Fruit fly (Drosophila melanogaster) whole organism, prepupa: Measurements from ENCODE around the gene AnxB10.

Experiments used
- Blimp-1 ChIP-seq: fragments of 200-800 bp; sonication (Bioruptor generic); optimal IDR thresholded peaks from 3 replicates; lab custom pipeline; 2017; ENCODE audit warnings: missing biosample characterization, missing genetic modification characterization, mild to moderate bottlenecking, moderate library complexity, missing genetic modification reagents
- CG10631 ChIP-seq: fragments of 200-800 bp; sonication (Bioruptor generic); optimal IDR thresholded peaks from 2 replicates; lab custom pipeline; 2016; ENCODE audit warnings: missing biosample characterization, missing genetic modification characterization
- CG10669 ChIP-seq: fragments of 200-800 bp; sonication (Bioruptor generic); optimal IDR thresholded peaks from 3 replicates; lab custom pipeline; 2018; ENCODE audit warnings: missing biosample characterization, mild to moderate bottlenecking, missing genetic modification characterization, moderate library complexity
- CG11294 ChIP-seq: fragments of 200-800 bp; sonication (Bioruptor generic); IDR thresholded peaks from 2 replicates; pipeline ENCODE4 v1.3.6; 2022; ENCODE audit warnings: missing biosample characterization, missing genetic modification characterization
- CG11762 ChIP-seq: fragments of 200-800 bp; sonication (Bioruptor generic); optimal IDR thresholded peaks from 3 replicates; lab custom pipeline; 2016; ENCODE audit warnings: missing biosample characterization, missing genetic modification characterization; ENCODE audit not compliant: insufficient read depth
- CG11902 ChIP-seq: fragments of 200-800 bp; sonication (Bioruptor generic); optimal IDR thresholded peaks from 3 replicates; lab custom pipeline; 2016; ENCODE audit warnings: missing biosample characterization, missing genetic modification characterization
- CG1621 ChIP-seq: fragments of 200-800 bp; sonication (Bioruptor generic); optimal IDR thresholded peaks from 3 replicates; lab custom pipeline; 2018; ENCODE audit warnings: missing biosample characterization, mild to moderate bottlenecking, missing genetic modification characterization
- CG3032 ChIP-seq: fragments of 200-800 bp; optimal IDR thresholded peaks from 2 replicates; lab custom pipeline; 2019; ENCODE audit warnings: missing biosample characterization, mild to moderate bottlenecking, missing genetic modification characterization, moderate library complexity
- CG31627 ChIP-seq: fragments of 200-800 bp; sonication (Bioruptor generic); optimal IDR thresholded peaks from 3 replicates; lab custom pipeline; 2016; ENCODE audit warnings: missing biosample characterization, missing genetic modification characterization
- CG34406 ChIP-seq: fragments of 200-800 bp; sonication (Bioruptor generic); optimal IDR thresholded peaks from 3 replicates; lab custom pipeline; 2016; ENCODE audit warnings: missing biosample characterization, missing genetic modification characterization
- CG3919 ChIP-seq: fragments of 200-800 bp; sonication (Bioruptor generic); optimal IDR thresholded peaks from 3 replicates; lab custom pipeline; 2016; ENCODE audit warnings: missing biosample characterization, missing genetic modification characterization
- CG6792 ChIP-seq: fragments of 200-800 bp; sonication (Bioruptor generic); optimal IDR thresholded peaks from 3 replicates; lab custom pipeline; 2016; ENCODE audit warnings: missing biosample characterization, missing genetic modification characterization
- CG6808 ChIP-seq: fragments of 200-800 bp; sonication (Bioruptor generic); optimal IDR thresholded peaks from 3 replicates; lab custom pipeline; 2017; ENCODE audit warnings: missing biosample characterization, missing genetic modification characterization, mild to moderate bottlenecking, moderate library complexity, missing genetic modification reagents
- CG7368 ChIP-seq: fragments of 200-800 bp; sonication (Bioruptor generic); optimal IDR thresholded peaks from 3 replicates; lab custom pipeline; 2016; ENCODE audit warnings: missing biosample characterization, missing genetic modification characterization
- CG8119 ChIP-seq: fragments of 200-800 bp; sonication (Bioruptor generic); IDR thresholded peaks from 3 replicates; pipeline ENCODE4 v1.3.6; 2022; ENCODE audit warnings: missing biosample characterization, missing genetic modification characterization
- CG8632 ChIP-seq: fragments of 200-800 bp; sonication (Bioruptor generic); optimal IDR thresholded peaks from 3 replicates; lab custom pipeline; 2016; ENCODE audit warnings: missing biosample characterization, missing genetic modification characterization
- Eip75B ChIP-seq: fragments of 200-800 bp; sonication (Bioruptor generic); optimal IDR thresholded peaks from 3 replicates; lab custom pipeline; 2016; ENCODE audit warnings: missing biosample characterization, missing genetic modification characterization
- Eip78C ChIP-seq: fragments of 200-800 bp; sonication (Bioruptor generic); peaks from one replicate; lab custom pipeline; 2016; ENCODE audit warnings: missing biosample characterization, missing genetic modification characterization
- Eip93F ChIP-seq: fragments of 200-800 bp; sonication (Bioruptor generic); optimal IDR thresholded peaks from 2 replicates; lab custom pipeline; 2016; ENCODE audit warnings: missing biosample characterization, mild to moderate bottlenecking, missing genetic modification characterization
- Ets21C ChIP-seq: fragments of 200-800 bp; sonication (Bioruptor generic); optimal IDR thresholded peaks from 3 replicates; lab custom pipeline; 2016; ENCODE audit warnings: missing biosample characterization, missing genetic modification characterization
- Ets96B ChIP-seq: fragments of 200-800 bp; optimal IDR thresholded peaks from 2 replicates; lab custom pipeline; 2019; ENCODE audit warnings: missing biosample characterization, mild to moderate bottlenecking, missing genetic modification characterization, moderate library complexity
- Gug ChIP-seq: fragments of 200-800 bp; sonication (Bioruptor generic); IDR thresholded peaks from 2 replicates; pipeline ENCODE4 v1.3.6; 2022; ENCODE audit warnings: missing biosample characterization, missing genetic modification characterization
- OdsH ChIP-seq: fragments of 200-800 bp; sonication (Bioruptor generic); optimal IDR thresholded peaks from 3 replicates; lab custom pipeline; 2016; ENCODE audit warnings: missing biosample characterization, missing genetic modification characterization
- achi ChIP-seq: fragments of 200-800 bp; sonication (Bioruptor generic); optimal IDR thresholded peaks from 3 replicates; lab custom pipeline; 2016; ENCODE audit warnings: missing biosample characterization, missing genetic modification characterization
- dac ChIP-seq: fragments of 200-800 bp; sonication (Bioruptor generic); optimal IDR thresholded peaks from 2 replicates; lab custom pipeline; 2017; ENCODE audit warnings: missing biosample characterization, mild to moderate bottlenecking, missing genetic modification characterization
- dsx ChIP-seq: fragments of 200-800 bp; optimal IDR thresholded peaks from 3 replicates; lab custom pipeline; 2019; ENCODE audit warnings: missing biosample characterization, mild to moderate bottlenecking, missing genetic modification characterization, moderate library complexity; ENCODE audit not compliant: poor library complexity, severe bottlenecking
- esn ChIP-seq: fragments of 200-800 bp; sonication (Bioruptor generic); optimal IDR thresholded peaks from 2 replicates; lab custom pipeline; 2016; ENCODE audit warnings: missing biosample characterization, mild to moderate bottlenecking, missing genetic modification characterization, moderate library complexity
- fd59A ChIP-seq: fragments of 200-800 bp; sonication (Bioruptor generic); optimal IDR thresholded peaks from 2 replicates; lab custom pipeline; 2017; ENCODE audit warnings: missing biosample characterization, mild to moderate bottlenecking, missing genetic modification characterization, missing genetic modification reagents
- fd85E ChIP-seq: fragments of 200-800 bp; sonication (Bioruptor generic); optimal IDR thresholded peaks from 3 replicates; lab custom pipeline; 2016; ENCODE audit warnings: missing biosample characterization, missing genetic modification characterization
- fkh ChIP-seq: fragments of 200-800 bp; sonication (Bioruptor generic); optimal IDR thresholded peaks from 3 replicates; lab custom pipeline; 2017; ENCODE audit warnings: missing biosample characterization, mild to moderate bottlenecking, missing genetic modification characterization, moderate library complexity
- net ChIP-seq: fragments of 200-800 bp; sonication (Bioruptor generic); optimal IDR thresholded peaks from 3 replicates; lab custom pipeline; 2016; ENCODE audit warnings: missing biosample characterization, missing genetic modification characterization
- pdm3 ChIP-seq: fragments of 200-800 bp; sonication (Bioruptor generic); optimal IDR thresholded peaks from 3 replicates; lab custom pipeline; 2016; ENCODE audit warnings: missing biosample characterization, missing genetic modification characterization
- spab ChIP-seq: fragments of 200-800 bp; sonication (Bioruptor generic); optimal IDR thresholded peaks from 2 replicates; lab custom pipeline; 2017; ENCODE audit warnings: missing biosample characterization, mild to moderate bottlenecking, missing genetic modification characterization, missing genetic modification reagents
- vri ChIP-seq: fragments of 200-800 bp; sonication (Bioruptor generic); optimal IDR thresholded peaks from 3 replicates; lab custom pipeline; 2016; ENCODE audit warnings: missing biosample characterization, mild to moderate bottlenecking, missing genetic modification characterization

The AnxB10 gene

dm6 chrX:20158943-20159385, 14.3 kb downstream of the AnxB10 start (continued):
- peak; percentile 19 for TF ChIP-seq CG34406 (GFP tag; lab: Kevin White, UChicago)
- no peak for TF ChIP-seq OdsH (GFP tag; lab: Kevin White, UChicago)
- no peak for TF ChIP-seq CG7368 (GFP tag; lab: Kevin White, UChicago)
- peak; percentile 39 for TF ChIP-seq Gug
- no peak for TF ChIP-seq CG10631
- TF ChIP-seq Eip93F (GFP tag; lab: Kevin White, UChicago) = no peak
- TF ChIP-seq achi (GFP tag; lab: Kevin White, UChicago) = no peak
- peak; percentile 34 for TF ChIP-seq dac
- TF ChIP-seq CG8119 (GFP tag; lab: Robert Waterston, UW) = peak; percentile 47; the same call in 1 of the 3 replicates
- peak; percentile 28 for TF ChIP-seq fkh (GFP tag; lab: Kevin White, UChicago)
- TF ChIP-seq fd85E (GFP tag; lab: Kevin White, UChicago) = no peak
- no peak for TF ChIP-seq Ets21C (GFP tag; lab: Kevin White, UChicago)
- peak; percentile 29 for TF ChIP-seq Ets96B (tag; lab: Kevin White, UChicago)
- peak; percentile 16 for TF ChIP-seq Blimp-1 (GFP tag; lab: Kevin White, UChicago)
- TF ChIP-seq CG6792 (GFP tag; lab: Kevin White, UChicago) = no peak
- TF ChIP-seq CG8632 (GFP tag; lab: Kevin White, UChicago) = peak; percentile 12
- no peak for TF ChIP-seq CG11902 (GFP tag; lab: Kevin White, UChicago)
- TF ChIP-seq CG11762 (GFP tag; lab: Kevin White, UChicago) = no peak

- TF ChIP-seq fkh (GFP tag; lab: Kevin White, UChicago) = no peak
- no peak for TF ChIP-seq CG31627 (GFP tag; lab: Kevin White, UChicago)
- no peak for TF ChIP-seq Eip93F (GFP tag; lab: Kevin White, UChicago)
- no peak for TF ChIP-seq pdm3
- TF ChIP-seq dac = no peak
- TF ChIP-seq CG11294 (GFP tag; lab: Robert Waterston, UW) = no peak
Measured at dm6 chrX:20158491-20158890, 14.8 kb downstream of the AnxB10 start.

dm6 chrX:20155947-20156346, 17.4 kb downstream of the AnxB10 start:
- TF ChIP-seq CG3919 (GFP tag; lab: Kevin White, UChicago) (no peak), CG1621 (tag; lab: Kevin White, UChicago) (no peak)
- TF ChIP-seq, all 60 proteins: peak for 0

- TF ChIP-seq CG3032 (tag; lab: Kevin White, UChicago) (peak; percentile 58), spab (GFP tag; lab: Kevin White, UChicago) (peak; percentile 25), net (peak; percentile 10), esn (GFP tag; lab: Kevin White, UChicago) (no peak), CG1621 (tag; lab: Kevin White, UChicago) (peak; percentile 19), fkh (GFP tag; lab: Kevin White, UChicago) (peak; percentile 25), CG10631 (peak; percentile 43), CG6808 (peak; percentile 46), vri (no peak), Ets96B (tag; lab: Kevin White, UChicago) (peak; percentile 49), CG11762 (GFP tag; lab: Kevin White, UChicago) (no peak), fd59A (GFP tag; lab: Kevin White, UChicago) (peak; percentile 15), CG3919 (GFP tag; lab: Kevin White, UChicago) (peak; percentile 48), CG10669 (GFP tag; lab: Kevin White, UChicago) (peak; percentile 52), dac (no peak), dsx (peak; percentile 7), Eip75B (GFP tag; lab: Kevin White, UChicago) (peak; percentile 35), pdm3 (peak; percentile 23), Eip78C (peak; percentile 67)
Measured at dm6 chrX:20147693-20148174, 25.6 kb downstream of the AnxB10 start, which contains the start of gene aspr. TSS of gene aspr (plus strand) at chrX:20148124.
